Fruit fly (Drosophila melanogaster): ENCODE measurements around the gene CG42827.

CG42827 gene

dm6 chr3R:23395720-23396119, 23.0 kb downstream of the CG42827 start:
- no peak for TF ChIP-seq Blimp-1 (GFP tag; optimal IDR thresholded peaks at IDR 0.05)
- no peak for TF ChIP-seq Ets21C (GFP tag; optimal IDR thresholded peaks at IDR 0.05)
- no peak for TF ChIP-seq CG31627 (GFP tag; optimal IDR thresholded peaks at IDR 0.05)
- TF ChIP-seq CG34406 (GFP tag; optimal IDR thresholded peaks at IDR 0.05): no peak
- TF ChIP-seq Ets96B (tag; optimal IDR thresholded peaks at IDR 0.05): no peak
- TF ChIP-seq salr (GFP tag; optimal IDR thresholded peaks at IDR 0.05): peak in 1 of 2 experiments; percentile 49
- TF ChIP-seq CG11762 (GFP tag; optimal IDR thresholded peaks at IDR 0.05; ENCODE audit: insufficient read depth): peak; percentile 11
- no peak for TF ChIP-seq esn (GFP tag; optimal IDR thresholded peaks at IDR 0.05)
- TF ChIP-seq vri (GFP tag; optimal IDR thresholded peaks at IDR 0.05): no peak
- no peak for TF ChIP-seq CG8632 (GFP tag; optimal IDR thresholded peaks at IDR 0.05)
- TF ChIP-seq CG11294 (GFP tag; IDR thresholded peaks at IDR 0.05): peak; percentile 23
- TF ChIP-seq CG7368 (GFP tag; optimal IDR thresholded peaks at IDR 0.05): no peak
- peak; percentile 52 for TF ChIP-seq CG4318 (GFP tag; optimal IDR thresholded peaks at IDR 0.05)
- no peak for TF ChIP-seq lz (GFP tag; optimal IDR thresholded peaks at IDR 0.05)
- no peak for TF ChIP-seq Hr38 (GFP tag; optimal IDR thresholded peaks at IDR 0.05)
- no peak for TF ChIP-seq Smox (GFP tag; optimal IDR thresholded peaks at IDR 0.05)
- peak; percentile 43 for TF ChIP-seq CG3919 (GFP tag; optimal IDR thresholded peaks at IDR 0.05)
- no peak for TF ChIP-seq CG6808 (GFP tag; optimal IDR thresholded peaks at IDR 0.05)
- peak; percentile 60 for TF ChIP-seq Lpt (GFP tag; optimal IDR thresholded peaks at IDR 0.05)
- peak; percentile 33 for TF ChIP-seq Sox14 (GFP tag; optimal IDR thresholded peaks at IDR 0.05)
- peak; percentile 85 for TF ChIP-seq CG8119 (GFP tag; IDR thresholded peaks at IDR 0.05)
- peak; percentile 82 for TF ChIP-seq Hr4 (GFP tag; optimal IDR thresholded peaks at IDR 0.05)
- no peak for TF ChIP-seq Sox15 (GFP tag; optimal IDR thresholded peaks at IDR 0.05)
- TF ChIP-seq CG1621 (tag; optimal IDR thresholded peaks at IDR 0.05): no peak
- no peak for TF ChIP-seq Met (GFP tag; optimal IDR thresholded peaks at IDR 0.05)
- TF ChIP-seq CG3032 (tag; optimal IDR thresholded peaks at IDR 0.05): no peak
- TF ChIP-seq Gug (GFP tag; IDR thresholded peaks at IDR 0.05): peak; percentile 52; the same call in 1 of the 2 replicates
- TF ChIP-seq CG32006 (GFP tag; optimal IDR thresholded peaks at IDR 0.05): peak; percentile 83
- peak; percentile 49 for TF ChIP-seq OdsH (GFP tag; optimal IDR thresholded peaks at IDR 0.05)
- no peak for TF ChIP-seq Hr39 (GFP tag; optimal IDR thresholded peaks at IDR 0.05)
- no peak for TF ChIP-seq spab (GFP tag; optimal IDR thresholded peaks at IDR 0.05)
- peak; percentile 3 for TF ChIP-seq acj6 (GFP tag; optimal IDR thresholded peaks at IDR 0.05)
- peak; percentile 35 for TF ChIP-seq pdm3 (GFP tag; optimal IDR thresholded peaks at IDR 0.05)
- TF ChIP-seq CG11902 (GFP tag; optimal IDR thresholded peaks at IDR 0.05): no peak
- TF ChIP-seq CG6276 (GFP tag; optimal IDR thresholded peaks at IDR 0.05): peak; percentile 72
- TF ChIP-seq CG6792 (GFP tag; optimal IDR thresholded peaks at IDR 0.05): no peak
- no peak for TF ChIP-seq fd85E (GFP tag; optimal IDR thresholded peaks at IDR 0.05)
- TF ChIP-seq Eip93F (GFP tag; optimal IDR thresholded peaks at IDR 0.05): no peak
- peak; percentile 69; the same call in 2 of the 3 replicates for TF ChIP-seq CG6163 (GFP tag; IDR thresholded peaks at IDR 0.05)
- no peak for TF ChIP-seq Eip75B (GFP tag; optimal IDR thresholded peaks at IDR 0.05)
- peak; percentile 60 for TF ChIP-seq svp (GFP tag)
- TF ChIP-seq net (GFP tag; optimal IDR thresholded peaks at IDR 0.05): peak; percentile 40
- peak; percentile 61 for TF ChIP-seq dac (GFP tag; optimal IDR thresholded peaks at IDR 0.05)
- no peak for TF ChIP-seq CG16779 (tag; optimal IDR thresholded peaks at IDR 0.05)
- peak; percentile 87 for TF ChIP-seq CG15336 (GFP tag; IDR thresholded peaks at IDR 0.05)
- no peak for TF ChIP-seq CG10669 (GFP tag; optimal IDR thresholded peaks at IDR 0.05)
- TF ChIP-seq eg (GFP tag; IDR thresholded peaks at IDR 0.05): peak; percentile 80
- TF ChIP-seq Eip78C (GFP tag): peak; percentile 82
- no peak for TF ChIP-seq CG9139 (GFP tag; optimal IDR thresholded peaks at IDR 0.05)
- TF ChIP-seq dsx (GFP tag; optimal IDR thresholded peaks at IDR 0.05; ENCODE audit: poor library complexity, severe bottlenecking): no peak
- no peak for TF ChIP-seq cyc (GFP tag; optimal IDR thresholded peaks at IDR 0.05)
- no peak for TF ChIP-seq fkh (GFP tag; optimal IDR thresholded peaks at IDR 0.05)
- TF ChIP-seq ss (GFP tag; optimal IDR thresholded peaks at IDR 0.05): no peak
